Worm (Caenorhabditis elegans): ENCODE measurements around the gene snr-3.

snr-3 gene

DNA sequence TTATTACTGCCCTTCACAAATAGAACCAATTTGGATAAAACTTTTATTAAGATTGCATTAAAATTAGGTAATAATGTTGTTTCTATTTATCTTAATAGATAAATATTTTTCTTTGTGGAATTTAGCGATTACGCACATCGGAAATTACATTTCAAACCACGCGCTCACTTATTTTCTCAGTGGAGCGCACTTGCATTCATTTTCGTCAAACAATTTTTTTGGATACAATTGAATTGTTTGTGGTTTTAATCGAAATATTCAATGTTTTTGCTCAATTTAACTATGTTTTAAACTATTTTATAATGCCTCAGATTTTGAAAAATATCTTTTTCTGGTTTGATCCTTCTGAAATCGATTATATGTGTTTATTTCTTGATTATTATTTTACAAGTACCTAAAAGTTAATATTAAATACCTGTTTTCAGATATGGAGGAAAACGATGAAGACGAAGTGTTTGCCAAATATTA is 46.4 kb upstream of the snr-3 start, which contains the start of gene utp-20:
TSS of gene utp-20 (plus strand) at position 418 of the 468 bp plus-strand sequence.
- peak; percentile 61 for TF ChIP-seq nhr-129 (tag; optimal IDR thresholded peaks at IDR 0.05)
- TF ChIP-seq ztf-11 (tag; optimal IDR thresholded peaks at IDR 0.05): no peak
- TF ChIP-seq nhr-23 (tag; optimal IDR thresholded peaks at IDR 0.05): no peak
- TF ChIP-seq peb-1 (tag; optimal IDR thresholded peaks at IDR 0.05): no peak
- no peak for TF ChIP-seq nhr-6 (tag; optimal IDR thresholded peaks at IDR 0.05)
- TF ChIP-seq alr-1 (tag; optimal IDR thresholded peaks at IDR 0.05): no peak
- peak; percentile 44 for TF ChIP-seq lin-13 (GFP tag; optimal IDR thresholded peaks at IDR 0.05)
- TF ChIP-seq blmp-1 (tag; optimal IDR thresholded peaks at IDR 0.05; ENCODE audit: insufficient read depth): no peak
- TF ChIP-seq skn-1 (tag; optimal IDR thresholded peaks at IDR 0.05): no peak
- no peak for TF ChIP-seq nhr-25 (tag; optimal IDR thresholded peaks at IDR 0.05)
- TF ChIP-seq nhr-12 (tag; optimal IDR thresholded peaks at IDR 0.05): no peak
- no peak for TF ChIP-seq nhr-11 (tag; optimal IDR thresholded peaks at IDR 0.05)
- TF ChIP-seq nhr-77 (tag; optimal IDR thresholded peaks at IDR 0.05): no peak
- TF ChIP-seq aly-2 (tag; optimal IDR thresholded peaks at IDR 0.05): no peak
- TF ChIP-seq sem-4 (tag; optimal IDR thresholded peaks at IDR 0.05): no peak
- peak; percentile 30 for TF ChIP-seq sma-9 (GFP tag; optimal IDR thresholded peaks at IDR 0.05)
- no peak for TF ChIP-seq sma-9 (tag; optimal IDR thresholded peaks at IDR 0.05)
- TF ChIP-seq ztf-4 (tag; optimal IDR thresholded peaks at IDR 0.05): no peak
- no peak for TF ChIP-seq Y55F3AM.14 (GFP tag; optimal IDR thresholded peaks at IDR 0.05)
- no peak for TF ChIP-seq unc-39 (tag; optimal IDR thresholded peaks at IDR 0.05)
- peak; percentile 64 for TF ChIP-seq C34F6.9 (tag; optimal IDR thresholded peaks at IDR 0.05)
- no peak for TF ChIP-seq zag-1 (tag; optimal IDR thresholded peaks at IDR 0.05)
- TF ChIP-seq unc-62 (GFP tag; optimal IDR thresholded peaks at IDR 0.05): no peak
- TF ChIP-seq mbf-1 (tag; optimal IDR thresholded peaks at IDR 0.05): no peak
- TF ChIP-seq ceh-82 (tag; optimal IDR thresholded peaks at IDR 0.05): no peak
- no peak for TF ChIP-seq nhr-10 (tag; optimal IDR thresholded peaks at IDR 0.05)
- no peak for TF ChIP-seq R02D3.7 (tag; optimal IDR thresholded peaks at IDR 0.05)
- no peak for TF ChIP-seq nhr-237 (tag; optimal IDR thresholded peaks at IDR 0.05)
- peak; percentile 87 for TF ChIP-seq unc-55 (GFP tag; optimal IDR thresholded peaks at IDR 0.05)
- TF ChIP-seq elt-1 (tag; optimal IDR thresholded peaks at IDR 0.05): no peak
- no peak for TF ChIP-seq fos-1 (tag; optimal IDR thresholded peaks at IDR 0.05)
- TF ChIP-seq ztf-1 (GFP tag; conservative IDR thresholded peaks at IDR 0.05): no peak
- TF ChIP-seq lsy-2 (tag; optimal IDR thresholded peaks at IDR 0.05): peak in 1 of 2 experiments; percentile 81
- no peak for TF ChIP-seq ama-1 (optimal IDR thresholded peaks at IDR 0.05)
- TF ChIP-seq snpc-4 (tag; optimal IDR thresholded peaks at IDR 0.05): no peak
- peak; percentile 90 for TF ChIP-seq gmeb-1 (tag; optimal IDR thresholded peaks at IDR 0.05)
- TF ChIP-seq lin-11 (tag; optimal IDR thresholded peaks at IDR 0.05): no peak
- peak; percentile 13 for TF ChIP-seq mab-5 (tag; optimal IDR thresholded peaks at IDR 0.05)
- TF ChIP-seq nhr-21 (tag; optimal IDR thresholded peaks at IDR 0.05): no peak
- peak; percentile 55 for TF ChIP-seq sma-3 (GFP tag; optimal IDR thresholded peaks at IDR 0.05)
- peak; percentile 44 for TF ChIP-seq crh-2 (tag; optimal IDR thresholded peaks at IDR 0.05)
- TF ChIP-seq dmd-4 (tag; optimal IDR thresholded peaks at IDR 0.05): no peak
- TF ChIP-seq F13H6.1 (tag; optimal IDR thresholded peaks at IDR 0.05): peak; percentile 5
- TF ChIP-seq ceh-16 (tag; optimal IDR thresholded peaks at IDR 0.05): no peak
- TF ChIP-seq mdl-1 (tag; optimal IDR thresholded peaks at IDR 0.05): no peak
- TF ChIP-seq egl-27 (tag; optimal IDR thresholded peaks at IDR 0.05): no peak
- TF ChIP-seq ZK546.5 (tag; optimal IDR thresholded peaks at IDR 0.05): no peak
- TF ChIP-seq elt-3 (tag; optimal IDR thresholded peaks at IDR 0.05): no peak

DNA sequence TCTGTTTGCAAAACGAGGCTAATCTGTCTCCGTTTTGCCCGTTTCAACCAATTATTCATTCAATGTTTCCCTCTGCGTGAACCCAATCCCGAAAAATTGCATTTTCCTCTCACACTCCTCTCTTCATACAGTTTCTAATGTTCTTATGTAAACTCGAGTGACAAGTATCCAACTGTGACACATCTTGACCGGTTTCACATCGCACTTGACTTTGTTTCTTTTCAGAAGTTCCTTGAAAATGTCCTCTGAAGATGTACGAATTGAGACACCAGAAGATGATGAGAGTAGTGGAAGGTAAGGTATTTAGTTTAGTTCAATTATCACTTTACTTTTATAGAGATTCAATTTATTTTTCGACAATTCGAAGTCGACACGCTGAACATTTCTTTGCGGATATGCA is 42.4 kb upstream of the snr-3 start, which contains the start of gene abcx-1:
TSS of gene abcx-1 (plus strand) at position 224 of the 400 bp plus-strand sequence.
- TF ChIP-seq ztf-1 (GFP tag; conservative IDR thresholded peaks at IDR 0.05): no peak
- TF ChIP-seq nhr-21 (tag; optimal IDR thresholded peaks at IDR 0.05): no peak
- no peak for TF ChIP-seq ZK546.5 (tag; optimal IDR thresholded peaks at IDR 0.05)
- no peak for TF ChIP-seq egl-27 (tag; optimal IDR thresholded peaks at IDR 0.05)
- no peak for TF ChIP-seq alr-1 (tag; optimal IDR thresholded peaks at IDR 0.05)
- TF ChIP-seq ceh-16 (tag; optimal IDR thresholded peaks at IDR 0.05): no peak
- no peak for TF ChIP-seq mbf-1 (tag; optimal IDR thresholded peaks at IDR 0.05)
- TF ChIP-seq sem-4 (tag; optimal IDR thresholded peaks at IDR 0.05): no peak
- no peak for TF ChIP-seq C34F6.9 (tag; optimal IDR thresholded peaks at IDR 0.05)
- TF ChIP-seq unc-39 (tag; optimal IDR thresholded peaks at IDR 0.05): no peak
- no peak for TF ChIP-seq ceh-82 (tag; optimal IDR thresholded peaks at IDR 0.05)
- TF ChIP-seq lin-39 (tag; optimal IDR thresholded peaks at IDR 0.05): no peak
- no peak for TF ChIP-seq elt-3 (tag; optimal IDR thresholded peaks at IDR 0.05)
- TF ChIP-seq skn-1 (tag; optimal IDR thresholded peaks at IDR 0.05): no peak

Measured in whole organism, L2 larva.